Worm (Caenorhabditis elegans) whole organism, early embryonic: Measurements from ENCODE around the gene mif-2.
"Not testable (repeated sequence)": the region's sequence is repeated elsewhere in the genome, so short reads cannot be mapped to it uniquely, and the experiment has no call there.

Source experiments
- B0310.2 ChIP-seq: sonication (generic microtip); optimal IDR thresholded peaks from 2 replicates; lab custom pipeline; 2016; ENCODE audit warnings: mild to moderate bottlenecking, missing genetic modification characterization, missing compliant biosample characterization
- F13C5.2 ChIP-seq: sonication (generic microtip); optimal IDR thresholded peaks from 2 replicates; lab custom pipeline; 2017; ENCODE audit warnings: mild to moderate bottlenecking, missing genetic modification characterization, inconsistent platforms, missing compliant biosample characterization
- aly-1 ChIP-seq: sonication (generic microtip); optimal IDR thresholded peaks from 2 replicates; lab custom pipeline; 2016; ENCODE audit warnings: missing genetic modification characterization, missing compliant biosample characterization
- ama-1 ChIP-seq: fragments of 150-350 bp; optimal IDR thresholded peaks from 2 replicates; lab custom pipeline; 2014
- ceh-13 ChIP-seq: fragments of 200-800 bp; sonication (Bioruptor generic); optimal IDR thresholded peaks from 2 replicates; lab custom pipeline; 2018; ENCODE audit warnings: mild to moderate bottlenecking, missing genetic modification characterization, missing compliant biosample characterization
- ceh-36 ChIP-seq: sonication (generic microtip); optimal IDR thresholded peaks from 2 replicates; lab custom pipeline; 2016; ENCODE audit warnings: missing genetic modification characterization, inconsistent platforms, missing compliant biosample characterization
- ets-7 ChIP-seq: sonication (generic microtip); optimal IDR thresholded peaks from 2 replicates; lab custom pipeline; 2016; ENCODE audit warnings: missing genotype, missing genetic modification characterization, missing compliant biosample characterization
- flt-1 ChIP-seq: fragments of 200-800 bp; sonication (Bioruptor generic); IDR thresholded peaks from 2 replicates; pipeline ENCODE4 v1.3.6; 2022; ENCODE audit warnings: missing genetic modification characterization, missing compliant biosample characterization
- hmbx-1 ChIP-seq: sonication (generic microtip); optimal IDR thresholded peaks from 2 replicates; lab custom pipeline; 2016; ENCODE audit warnings: mild to moderate bottlenecking, missing genetic modification characterization, missing compliant biosample characterization
- hmg-4 ChIP-seq: fragments of 200-800 bp; sonication (Bioruptor generic); optimal IDR thresholded peaks from 2 replicates; lab custom pipeline; 2018; ENCODE audit warnings: mild to moderate bottlenecking, missing genetic modification characterization, missing compliant biosample characterization
- hnd-1 ChIP-seq: sonication (generic microtip); optimal IDR thresholded peaks from 2 replicates; lab custom pipeline; 2016; ENCODE audit warnings: missing genetic modification characterization, missing compliant biosample characterization
- pes-1 ChIP-seq: fragments of 200-800 bp; sonication (Bioruptor generic); IDR thresholded peaks from 2 replicates; pipeline ENCODE4 v1.3.6; 2022; ENCODE audit warnings: missing genetic modification reagents, missing genetic modification characterization, missing compliant biosample characterization
- scrt-1 ChIP-seq: fragments of 200-800 bp; sonication (Bioruptor generic); IDR thresholded peaks from 2 replicates; pipeline ENCODE4 v1.3.6; 2022; ENCODE audit warnings: missing genetic modification characterization, missing compliant biosample characterization
- sea-1 ChIP-seq: fragments of 200-800 bp; sonication (Bioruptor generic); conservative IDR thresholded peaks from 2 replicates; pipeline ENCODE4 v1.3.6; 2022; ENCODE audit warnings: missing genetic modification characterization, missing compliant biosample characterization
- tbx-11 ChIP-seq: fragments of 200-800 bp; sonication (Bioruptor generic); IDR thresholded peaks from 2 replicates; pipeline ENCODE4 v1.3.6; 2022; ENCODE audit warnings: missing genetic modification characterization, missing compliant biosample characterization
- tbx-37 ChIP-seq: fragments of 200-800 bp; sonication (Bioruptor generic); conservative IDR thresholded peaks from 2 replicates; pipeline ENCODE4 v1.3.6; 2022; ENCODE audit warnings: missing genetic modification reagents, missing genetic modification characterization, missing compliant biosample characterization
- tra-4 ChIP-seq: sonication (generic microtip); optimal IDR thresholded peaks from 2 replicates; lab custom pipeline; 2017; ENCODE audit warnings: missing genetic modification characterization, missing compliant biosample characterization

mif-2 gene

DNA sequence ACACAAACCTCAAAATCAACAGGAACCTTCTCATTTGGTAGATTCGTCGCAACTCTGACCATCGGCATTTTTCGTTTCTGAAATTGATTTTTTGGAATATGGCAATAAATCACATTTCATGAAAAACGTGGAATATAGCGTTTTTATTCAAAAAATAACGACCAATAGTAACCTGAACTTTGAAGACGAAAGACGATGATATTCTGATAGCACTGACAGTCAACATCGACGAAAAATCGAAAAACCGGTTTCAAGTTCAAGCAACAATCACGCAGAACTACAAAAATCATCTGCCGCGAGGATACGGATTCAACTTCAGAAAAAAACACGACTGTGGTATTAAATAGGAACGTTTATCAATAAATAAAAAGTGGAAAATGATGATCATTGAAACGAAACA, at the start of gene mif-2:
mif-2 (minus strand) TSS at position 281 of the 400 bp plus-strand sequence.
- TF ChIP-seq hmg-4 (GFP tag; lab: Kevin White, UChicago): no peak
- peak; percentile 28 for TF ChIP-seq ama-1

DNA sequence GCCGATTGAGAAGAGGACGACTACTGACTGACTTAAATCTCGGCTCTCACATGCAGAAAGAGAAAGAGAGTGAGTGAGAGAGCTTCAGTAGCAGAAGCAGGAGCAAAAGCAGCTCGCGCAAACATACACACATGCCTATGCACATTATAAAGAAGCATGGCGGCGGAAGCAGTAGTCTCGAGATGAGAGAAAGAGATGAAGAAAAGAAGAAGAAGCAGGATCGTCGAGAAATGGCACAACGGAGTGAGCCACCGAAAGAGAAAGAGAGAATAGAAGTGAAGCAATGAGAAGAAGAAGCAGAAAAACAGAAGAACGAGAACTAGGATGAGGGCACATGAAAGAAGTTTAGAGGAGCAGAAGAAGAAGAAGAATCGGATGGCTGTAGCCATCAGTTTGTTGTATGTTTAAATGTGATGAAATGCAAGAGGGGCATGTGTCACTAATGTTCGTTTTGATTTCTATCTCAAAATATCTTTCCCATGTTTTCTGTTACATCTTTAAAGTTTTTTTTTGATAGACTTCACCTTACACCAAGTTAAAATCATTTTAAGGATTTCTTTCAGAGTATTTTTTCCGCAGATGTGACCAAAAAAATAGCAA, 48.7 kb upstream of the mif-2 start:
- TF ChIP-seq aly-1 (tag; lab: Kevin White, UChicago) (no peak), sea-1 (GFP tag; lab: Robert Waterston, UW) (no peak), tra-4 (tag; lab: Kevin White, UChicago) (no peak)

DNA sequence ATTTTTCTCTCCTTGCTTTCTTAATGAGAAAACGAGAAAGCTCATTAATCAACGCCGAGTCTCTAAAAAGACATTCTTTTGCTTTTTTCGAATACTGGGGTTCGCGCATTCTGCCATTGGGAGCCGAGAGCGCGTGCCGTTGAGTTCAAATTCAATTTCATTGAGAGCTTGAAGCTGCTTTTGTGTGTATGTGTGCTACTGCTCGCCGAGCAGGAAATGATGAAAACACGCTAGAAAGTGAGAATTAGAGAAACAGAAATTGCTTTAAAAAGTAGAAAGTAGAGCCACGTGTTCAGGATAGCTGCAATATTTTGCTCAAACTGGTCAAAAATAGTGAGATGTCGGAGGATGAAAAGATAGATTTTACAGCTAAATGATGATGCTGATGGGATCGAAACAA, 47.4 kb upstream of the mif-2 start:
- TF ChIP-seq sea-1 (GFP tag; lab: Robert Waterston, UW) (no peak), tra-4 (tag; lab: Kevin White, UChicago) (no peak), aly-1 (tag; lab: Kevin White, UChicago) (no peak), hmg-4 (GFP tag; lab: Kevin White, UChicago) (no peak), hnd-1 (tag; lab: Kevin White, UChicago) (no peak), ceh-36 (tag; lab: Kevin White, UChicago) (no peak), hmbx-1 (tag; lab: Kevin White, UChicago) (no peak), F13C5.2 (tag; lab: Kevin White, UChicago) (no peak), ama-1 (no peak), flt-1 (GFP tag; lab: Robert Waterston, UW) (no peak), B0310.2 (tag; lab: Kevin White, UChicago) (no peak), scrt-1 (GFP tag; lab: Robert Waterston, UW) (no peak), ceh-13 (no peak), ets-7 (tag; lab: Kevin White, UChicago) (no peak), tbx-11 (GFP tag; lab: Robert Waterston, UW) (no peak)

ce11 chrV:12024273-12024672, 46.0 kb upstream of the mif-2 start:
- TF ChIP-seq sea-1 (GFP tag; lab: Robert Waterston, UW): no peak
- no peak for TF ChIP-seq tbx-11 (GFP tag; lab: Robert Waterston, UW)
- peak; percentile 67; the same call in 1 of the 2 replicates for TF ChIP-seq scrt-1 (GFP tag; lab: Robert Waterston, UW)
- TF ChIP-seq aly-1 (tag; lab: Kevin White, UChicago): peak; percentile 62
- TF ChIP-seq ceh-13: no peak
- TF ChIP-seq ets-7 (tag; lab: Kevin White, UChicago): no peak
- TF ChIP-seq tra-4 (tag; lab: Kevin White, UChicago): no peak
- TF ChIP-seq hnd-1 (tag; lab: Kevin White, UChicago): no peak

DNA sequence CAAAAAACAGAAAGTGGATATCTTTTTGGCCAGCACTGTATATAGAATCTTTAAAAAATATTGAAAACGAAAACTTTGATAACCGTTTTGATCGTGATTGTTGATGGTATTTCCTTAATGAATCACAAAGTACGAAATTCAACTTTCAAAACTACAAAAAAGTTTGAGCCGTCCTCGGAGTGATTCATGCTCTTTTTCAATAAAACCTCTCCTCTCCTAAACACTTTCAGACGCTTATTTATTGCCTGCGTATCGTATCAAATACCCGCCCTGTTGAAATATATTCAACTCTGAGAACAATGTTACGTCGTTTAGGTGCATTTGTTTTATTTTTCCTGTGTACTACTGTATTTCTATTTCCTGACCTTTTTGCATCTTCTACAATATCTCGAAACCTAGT, 42.7 kb upstream of the mif-2 start:
- no peak for TF ChIP-seq sea-1 (GFP tag; lab: Robert Waterston, UW)
- no peak for TF ChIP-seq flt-1 (GFP tag; lab: Robert Waterston, UW)
- no peak for TF ChIP-seq ceh-13
- no peak for TF ChIP-seq ama-1
- no peak for TF ChIP-seq B0310.2 (tag; lab: Kevin White, UChicago)
- TF ChIP-seq tbx-37 (GFP tag; lab: Robert Waterston, UW): no peak
- TF ChIP-seq F13C5.2 (tag; lab: Kevin White, UChicago): no peak
- no peak for TF ChIP-seq pes-1 (GFP tag; lab: Robert Waterston, UW)
- TF ChIP-seq aly-1 (tag; lab: Kevin White, UChicago): no peak
- no peak for TF ChIP-seq hnd-1 (tag; lab: Kevin White, UChicago)
- no peak for TF ChIP-seq scrt-1 (GFP tag; lab: Robert Waterston, UW)
- no peak for TF ChIP-seq hmg-4 (GFP tag; lab: Kevin White, UChicago)
- no peak for TF ChIP-seq hmbx-1 (tag; lab: Kevin White, UChicago)
- no peak for TF ChIP-seq ceh-36 (tag; lab: Kevin White, UChicago)
- no peak for TF ChIP-seq tra-4 (tag; lab: Kevin White, UChicago)
- no peak for TF ChIP-seq ets-7 (tag; lab: Kevin White, UChicago)

DNA sequence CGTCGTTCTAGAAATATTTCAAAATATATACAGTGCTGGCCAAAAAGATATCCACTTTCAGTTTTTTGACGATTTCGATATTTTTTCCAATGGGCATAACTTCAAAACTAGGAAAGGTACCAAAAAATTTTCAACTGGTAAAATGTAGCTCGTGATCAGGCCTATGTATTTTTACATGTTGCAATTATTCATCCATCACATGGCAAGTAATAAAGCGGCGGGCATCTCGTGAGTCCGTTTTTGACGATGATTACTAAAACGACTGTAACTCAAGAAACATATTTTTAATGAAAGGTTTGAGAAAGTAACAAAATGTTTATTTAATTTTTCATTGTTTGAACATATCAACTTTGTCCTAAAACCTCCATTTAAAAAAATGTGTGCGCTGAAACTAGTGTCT, 41.8 kb upstream of the mif-2 start, which contains the start of gene F10C2.3:
F10C2.3 (plus strand) TSS at position 301 of the 400 bp plus-strand sequence.
- TF ChIP-seq hnd-1 (tag; lab: Kevin White, UChicago); ceh-13; pes-1 (GFP tag; lab: Robert Waterston, UW): not testable (repeated sequence)

ce11 chrV:12013298-12013697, 35.0 kb upstream of the mif-2 start, which contains the start of gene add-2:
Gene add-2 (minus strand): TSS chrV:12013406.
- no peak for TF ChIP-seq sea-1 (GFP tag; lab: Robert Waterston, UW)

ce11 chrV:12011686-12012085, 33.4 kb upstream of the mif-2 start:
- TF ChIP-seq aly-1 (tag; lab: Kevin White, UChicago) (no peak), tra-4 (tag; lab: Kevin White, UChicago) (no peak), flt-1 (GFP tag; lab: Robert Waterston, UW) (no peak)

DNA sequence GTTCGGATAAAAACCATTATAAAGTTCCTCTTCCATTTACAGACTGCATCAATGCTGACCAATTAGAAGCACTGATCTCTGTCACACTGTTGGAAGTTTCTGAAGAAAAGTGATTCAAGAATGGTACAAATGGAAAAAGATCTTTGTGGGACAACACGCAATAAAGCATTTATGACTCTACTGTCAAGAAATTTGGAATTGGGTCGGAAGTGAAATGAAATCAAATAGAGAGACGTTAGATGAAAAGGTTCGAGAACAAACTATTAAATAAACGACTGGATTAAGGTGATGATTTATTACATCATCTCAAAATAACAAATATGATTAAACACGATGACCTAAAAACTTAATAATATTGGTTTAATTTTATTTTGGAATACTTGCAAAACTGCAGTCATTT, 28.2 kb upstream of the mif-2 start, which contains the start of gene F57F5.3:
F57F5.3 (minus strand) TSS at position 101 of the 400 bp plus-strand sequence.
- TF ChIP-seq pes-1 (GFP tag; lab: Robert Waterston, UW) (no peak), aly-1 (tag; lab: Kevin White, UChicago) (no peak), sea-1 (GFP tag; lab: Robert Waterston, UW) (no peak), tra-4 (tag; lab: Kevin White, UChicago) (no peak), hnd-1 (tag; lab: Kevin White, UChicago) (no peak), F13C5.2 (tag; lab: Kevin White, UChicago) (no peak), flt-1 (GFP tag; lab: Robert Waterston, UW) (no peak), tbx-11 (GFP tag; lab: Robert Waterston, UW) (no peak), B0310.2 (tag; lab: Kevin White, UChicago) (no peak), ets-7 (tag; lab: Kevin White, UChicago) (no peak), hmbx-1 (tag; lab: Kevin White, UChicago) (no peak), scrt-1 (GFP tag; lab: Robert Waterston, UW) (no peak), ama-1 (no peak), ceh-13 (no peak), tbx-37 (GFP tag; lab: Robert Waterston, UW) (no peak), hmg-4 (GFP tag; lab: Kevin White, UChicago) (no peak), ceh-36 (tag; lab: Kevin White, UChicago) (no peak)
